Worm (Caenorhabditis elegans) whole organism, L4 larva: ENCODE measurements around the gene oef-1.

Experiments
- F37D6.2 ChIP-seq: sonication (generic microtip); optimal IDR thresholded peaks from 2 replicates; lab custom pipeline; 2016; ENCODE audit warnings: mild to moderate bottlenecking, missing genetic modification characterization, missing compliant biosample characterization
- F49E8.2 ChIP-seq: sonication (generic microtip); optimal IDR thresholded peaks from 2 replicates; lab custom pipeline; 2016; ENCODE audit warnings: missing compliant biosample characterization, mild to moderate bottlenecking, missing genetic modification characterization, borderline replicate concordance
- T20F7.1 ChIP-seq: fragments of 200-800 bp; sonication (Bioruptor generic); optimal IDR thresholded peaks from 2 replicates; lab custom pipeline; 2018; ENCODE audit warnings: mild to moderate bottlenecking, missing genetic modification characterization, missing compliant biosample characterization
- ZK337.2 ChIP-seq: fragments of 200-800 bp; sonication (Bioruptor generic); IDR thresholded peaks from 2 replicates; pipeline ENCODE4 v1.3.6; 2022; ENCODE audit warnings: missing genetic modification reagents, missing genetic modification characterization, missing compliant biosample characterization
- aha-1 ChIP-seq: fragments of 150-350 bp; peaks from one replicate; lab custom pipeline; 2014; ENCODE audit warnings: missing biosample characterization, missing genetic modification characterization
- arid-1 ChIP-seq: fragments of 200-800 bp; sonication (Bioruptor generic); conservative IDR thresholded peaks from 2 replicates; pipeline ENCODE4 v1.3.6; 2022; ENCODE audit warnings: missing genetic modification reagents, missing genetic modification characterization, missing compliant biosample characterization
- ceh-28 ChIP-seq: fragments of 150-350 bp; optimal IDR thresholded peaks from 2 replicates; lab custom pipeline; 2014; ENCODE audit warnings: missing biosample characterization, missing genetic modification reagents, missing genetic modification characterization
- ces-1 ChIP-seq: fragments of 150-350 bp; sonication (generic microtip); optimal IDR thresholded peaks from 4 replicates; lab custom pipeline; 2014; ENCODE audit warnings: missing biosample characterization, missing genetic modification reagents, missing genetic modification characterization
- ctbp-1 ChIP-seq: fragments of 200-800 bp; sonication (Bioruptor generic); IDR thresholded peaks from 2 replicates; pipeline ENCODE4 v1.3.6; 2022; ENCODE audit warnings: missing genetic modification reagents, missing genetic modification characterization, missing compliant biosample characterization
- daf-16 ChIP-seq, 3 experiments: sonication (generic microtip); optimal IDR thresholded peaks; 2 replicates each; lab custom pipeline; 2016 to 2017; ENCODE audit warnings: missing genetic modification characterization in 3 of 3, missing genetic modification reagents in 3 of 3, mild to moderate bottlenecking in 2 of 3, missing compliant biosample characterization in 2 of 3, missing biosample characterization in 1 of 3, moderate library complexity in 1 of 3
- daf-19 ChIP-seq: fragments of 200-800 bp; sonication (Bioruptor generic); conservative IDR thresholded peaks from 2 replicates; pipeline ENCODE4 v1.3.6; 2022; ENCODE audit warnings: missing genetic modification characterization, missing compliant biosample characterization
- dpl-1 ChIP-seq: fragments of 150-350 bp; optimal IDR thresholded peaks from 2 replicates; lab custom pipeline; 2014; ENCODE audit warnings: missing biosample characterization, missing genetic modification reagents, missing genetic modification characterization
- duxl-1 ChIP-seq: sonication (generic microtip); optimal IDR thresholded peaks from 2 replicates; lab custom pipeline; 2016; ENCODE audit warnings: mild to moderate bottlenecking, missing genetic modification characterization, moderate library complexity, missing compliant biosample characterization; ENCODE audit not compliant: poor library complexity
- dve-1 ChIP-seq: sonication (generic microtip); optimal IDR thresholded peaks from 2 replicates; lab custom pipeline; 2017; ENCODE audit warnings: antibody characterized with exemption, mild to moderate bottlenecking, missing genetic modification characterization, missing compliant biosample characterization; ENCODE audit not compliant: insufficient read depth
- egl-43 ChIP-seq: fragments of 200-800 bp; sonication (Bioruptor generic); IDR thresholded peaks from 2 replicates; pipeline ENCODE4 v1.3.6; 2022; ENCODE audit warnings: missing genetic modification reagents, missing genetic modification characterization, missing compliant biosample characterization
- fkh-10 ChIP-seq: fragments of 150-350 bp; optimal IDR thresholded peaks from 2 replicates; lab custom pipeline; 2014; ENCODE audit warnings: missing biosample characterization, missing genetic modification reagents, missing genetic modification characterization
- hif-1 ChIP-seq, 2 experiments: sonication (generic microtip); optimal IDR thresholded peaks; 2 replicates each; lab custom pipeline; 2016 to 2017; ENCODE audit warnings: missing compliant biosample characterization in 2 of 2, missing genetic modification characterization in 2 of 2, missing genetic modification reagents in 2 of 2, missing genotype in 2 of 2, mild to moderate bottlenecking in 1 of 2
- hlh-30 ChIP-seq: sonication (generic microtip); optimal IDR thresholded peaks from 2 replicates; lab custom pipeline; 2017; ENCODE audit warnings: antibody characterized with exemption, mild to moderate bottlenecking, missing genetic modification characterization, missing compliant biosample characterization; ENCODE audit not compliant: insufficient read depth
- hmg-1.1 ChIP-seq: fragments of 200-800 bp; sonication (Bioruptor generic); IDR thresholded peaks from 2 replicates; pipeline ENCODE4 v1.3.6; 2022; ENCODE audit warnings: missing genetic modification reagents, missing genetic modification characterization, missing compliant biosample characterization
- jun-1 ChIP-seq: fragments of 150-350 bp; optimal IDR thresholded peaks from 2 replicates; lab custom pipeline; 2014; ENCODE audit warnings: missing biosample characterization, missing genetic modification reagents, missing genetic modification characterization
- lin-13 ChIP-seq: fragments of 150-350 bp; optimal IDR thresholded peaks from 2 replicates; lab custom pipeline; 2014; ENCODE audit warnings: missing biosample characterization, missing genetic modification reagents, missing genetic modification characterization
- lin-15B ChIP-seq: fragments of 150-350 bp; sonication (generic microtip); optimal IDR thresholded peaks from 3 replicates; lab custom pipeline; 2014; ENCODE audit warnings: missing biosample characterization, missing genetic modification characterization
- lin-38 ChIP-seq: fragments of 200-800 bp; sonication (Bioruptor generic); IDR thresholded peaks from 2 replicates; pipeline ENCODE4 v1.3.6; 2022; ENCODE audit warnings: missing genetic modification reagents, missing genetic modification characterization, missing compliant biosample characterization
- lsy-2 ChIP-seq, 2 experiments: fragments of 150-350 bp in 1 of 2; sonication (generic microtip) in 1 of 2; optimal IDR thresholded peaks; 2 replicates each; lab custom pipeline; 2014 to 2017; ENCODE audit warnings: missing biosample characterization in 2 of 2, missing genetic modification characterization in 2 of 2
- madf-5 ChIP-seq, 2 experiments: fragments of 200-800 bp; sonication (Bioruptor generic); IDR thresholded peaks; 2 replicates each; pipeline ENCODE4 v1.3.6; 2022; ENCODE audit warnings: missing compliant biosample characterization in 2 of 2, missing genetic modification characterization in 2 of 2
- madf-9 ChIP-seq: fragments of 200-800 bp; sonication (Bioruptor generic); conservative IDR thresholded peaks from 2 replicates; pipeline ENCODE4 v1.3.6; 2022; ENCODE audit warnings: missing genetic modification reagents, missing genetic modification characterization, missing compliant biosample characterization
- mdl-1 ChIP-seq, 2 experiments: fragments of 150-350 bp in 1 of 2; sonication (generic microtip) in 1 of 2; optimal IDR thresholded peaks; 2 replicates each; lab custom pipeline; 2014 to 2017; ENCODE audit warnings: missing biosample characterization in 2 of 2, missing genetic modification characterization in 2 of 2
- mep-1 ChIP-seq: fragments of 150-350 bp; sonication (generic microtip); optimal IDR thresholded peaks from 3 replicates; lab custom pipeline; 2014; ENCODE audit warnings: missing biosample characterization, missing genetic modification characterization
- nhr-10 ChIP-seq: fragments of 150-350 bp; optimal IDR thresholded peaks from 2 replicates; lab custom pipeline; 2014; ENCODE audit warnings: missing biosample characterization, missing genetic modification characterization
- nhr-11 ChIP-seq: fragments of 150-350 bp; optimal IDR thresholded peaks from 2 replicates; lab custom pipeline; 2014; ENCODE audit warnings: missing biosample characterization, missing genetic modification characterization
- nhr-25 ChIP-seq: sonication (generic microtip); optimal IDR thresholded peaks from 2 replicates; lab custom pipeline; 2017; ENCODE audit warnings: missing genetic modification characterization, mild to moderate bottlenecking, missing compliant biosample characterization, antibody characterized with exemption, moderate library complexity, borderline replicate concordance; ENCODE audit not compliant: insufficient read depth
- nhr-28 ChIP-seq: fragments of 150-350 bp; optimal IDR thresholded peaks from 2 replicates; lab custom pipeline; 2014; ENCODE audit warnings: missing biosample characterization, missing genetic modification characterization
- nhr-42 ChIP-seq: fragments of 200-800 bp; sonication (Bioruptor generic); IDR thresholded peaks from 2 replicates; pipeline ENCODE4 v1.3.6; 2022; ENCODE audit warnings: missing genetic modification characterization, missing compliant biosample characterization
- nhr-48 ChIP-seq: sonication (generic microtip); optimal IDR thresholded peaks from 2 replicates; lab custom pipeline; 2016; ENCODE audit warnings: mild to moderate bottlenecking, missing genetic modification characterization, missing compliant biosample characterization
- nhr-6 ChIP-seq: fragments of 150-350 bp; optimal IDR thresholded peaks from 2 replicates; lab custom pipeline; 2014; ENCODE audit warnings: missing biosample characterization, missing genetic modification characterization
- nhr-77 ChIP-seq: fragments of 150-350 bp; optimal IDR thresholded peaks from 2 replicates; lab custom pipeline; 2014; ENCODE audit warnings: missing biosample characterization, missing genetic modification characterization
- pha-4 ChIP-seq, 2 experiments: fragments of 150-350 bp in 1 of 2; fragments of 200-800 bp in 1 of 2; sonication (Bioruptor generic) in 1 of 2; IDR thresholded peaks in 1 of 2; optimal IDR thresholded peaks in 1 of 2; 2 replicates each; pipeline versions ENCODE4 v1.3.6 to Lab custom; 2014 to 2022; ENCODE audit warnings: missing genetic modification characterization in 2 of 2, missing genetic modification reagents in 2 of 2, missing biosample characterization in 1 of 2, missing compliant biosample characterization in 1 of 2
- pqm-1 ChIP-seq: sonication (generic microtip); optimal IDR thresholded peaks from 2 replicates; lab custom pipeline; 2017; ENCODE audit warnings: missing biosample characterization, missing genetic modification characterization
- rbr-2 ChIP-seq: sonication (generic microtip); optimal IDR thresholded peaks from 2 replicates; lab custom pipeline; 2016; ENCODE audit warnings: missing genotype, missing genetic modification characterization, missing compliant biosample characterization
- set-16 ChIP-seq: fragments of 200-800 bp; sonication (Bioruptor generic); IDR thresholded peaks from 2 replicates; pipeline ENCODE4 v1.3.6; 2022; ENCODE audit warnings: missing genetic modification reagents, missing genetic modification characterization, missing compliant biosample characterization
- snpc-1.2 ChIP-seq: fragments of 200-800 bp; sonication (Bioruptor generic); IDR thresholded peaks from 2 replicates; pipeline ENCODE4 v1.3.6; 2022; ENCODE audit warnings: missing genetic modification reagents, missing genetic modification characterization, missing compliant biosample characterization
- spr-3 ChIP-seq: fragments of 200-800 bp; sonication (Bioruptor generic); optimal IDR thresholded peaks from 2 replicates; lab custom pipeline; 2018; ENCODE audit warnings: mild to moderate bottlenecking, missing genetic modification characterization, missing compliant biosample characterization
- unc-130 ChIP-seq: sonication (generic microtip); optimal IDR thresholded peaks from 2 replicates; lab custom pipeline; 2016; ENCODE audit warnings: missing genetic modification reagents, missing genetic modification characterization, missing compliant biosample characterization
- unc-62 ChIP-seq, 3 experiments: fragments of 150-350 bp in 1 of 3; sonication (generic microtip); optimal IDR thresholded peaks in 2 of 3; peaks in 1 of 3; 1 replicate in 1 of 3; 2 replicates in 2 of 3; lab custom pipeline; 2014 to 2017; ENCODE audit warnings: missing biosample characterization in 3 of 3, missing genetic modification characterization in 3 of 3, missing genetic modification reagents in 3 of 3, missing genotype in 1 of 3
- vab-7 ChIP-seq: fragments of 200-800 bp; sonication (Bioruptor generic); IDR thresholded peaks from 2 replicates; pipeline ENCODE4 v1.3.6; 2022; ENCODE audit warnings: missing genetic modification reagents, missing genetic modification characterization, missing compliant biosample characterization
- ztf-7 ChIP-seq: fragments of 150-350 bp; optimal IDR thresholded peaks from 2 replicates; lab custom pipeline; 2014; ENCODE audit warnings: missing biosample characterization, missing genetic modification characterization

oef-1 gene

DNA sequence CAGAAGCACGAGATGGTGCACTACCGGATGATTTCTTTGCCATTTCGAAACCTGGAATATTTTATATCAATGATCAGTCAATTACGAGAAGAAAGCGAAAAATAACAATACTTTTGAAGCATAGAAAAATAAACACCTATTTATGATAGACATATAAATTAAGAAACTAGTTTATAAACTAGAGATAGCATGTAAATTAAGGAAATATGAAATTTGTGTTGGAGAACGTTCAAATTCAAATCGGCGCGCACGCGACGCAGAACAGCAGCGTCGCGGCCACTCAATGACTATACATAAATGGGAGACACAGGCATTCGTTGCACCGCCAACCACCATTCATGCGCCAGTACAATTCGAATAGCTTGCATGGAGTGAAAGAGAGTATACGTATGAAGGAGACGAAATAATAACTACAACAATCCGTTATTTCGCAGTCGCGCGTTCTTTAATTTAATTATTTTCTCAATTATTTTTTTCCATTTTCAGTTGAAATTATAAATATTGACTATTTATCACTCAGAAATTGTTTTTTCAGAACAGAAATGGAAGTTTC lies 31.9 kb downstream of the oef-1 start, which contains the start of the genes cec-5 and nol-10:
Gene cec-5, minus strand, starts transcription at position 51 of the 553 bp plus-strand sequence.
Gene nol-10, plus strand, starts transcription at position 536 of the 553 bp plus-strand sequence.
- TF ChIP-seq ceh-28 (tag; lab: Kevin White, UChicago) = no peak
- peak; percentile 48 for TF ChIP-seq ztf-7 (tag; lab: Kevin White, UChicago)
- no peak for TF ChIP-seq madf-9
- TF ChIP-seq egl-43 (GFP tag; lab: Robert Waterston, UW) = 0 out of 2 replicates have a peak, but pooled peaks have one; percentile 11
- TF ChIP-seq nhr-48 (tag; lab: Kevin White, UChicago) = peak; percentile 26
- peak; percentile 47 for TF ChIP-seq F49E8.2 (tag; lab: Kevin White, UChicago)
- TF ChIP-seq unc-130 (GFP tag; lab: Kevin White, UChicago) = peak; percentile 91
- TF ChIP-seq snpc-1.2 (GFP tag; lab: Robert Waterston, UW) = peak; percentile 81
- TF ChIP-seq fkh-10 (GFP tag; lab: Kevin White, UChicago) = peak; percentile 34
- TF ChIP-seq pqm-1 (tag; lab: Kevin White, UChicago) = no peak
- TF ChIP-seq F37D6.2 (tag; lab: Kevin White, UChicago) = peak; percentile 64
- peak; percentile 12 for TF ChIP-seq nhr-11 (tag; lab: Kevin White, UChicago)
- TF ChIP-seq lin-38 (GFP tag; lab: Robert Waterston, UW) = peak; percentile 84
- peak; percentile 98 for TF ChIP-seq aha-1 (tag; lab: Kevin White, UChicago)
- TF ChIP-seq ces-1 = peak; percentile 59
- TF ChIP-seq dpl-1 (GFP tag; lab: Kevin White, UChicago) = peak; percentile 79
- peak; percentile 78 for TF ChIP-seq rbr-2 (tag; lab: Kevin White, UChicago)
- peak in 1 of 2 experiments; percentile 50 for TF ChIP-seq hif-1 (tag; optimal IDR thresholded peaks at IDR 0.05; lab: Kevin White, UChicago)
- peak; percentile 84 for TF ChIP-seq arid-1 (GFP tag; lab: Robert Waterston, UW)
- no peak for TF ChIP-seq set-16 (GFP tag; lab: Robert Waterston, UW)
- peak; percentile 98 for TF ChIP-seq T20F7.1
- no peak for TF ChIP-seq lin-15B (tag; lab: Kevin White, UChicago)
- TF ChIP-seq unc-62 (GFP tag; optimal IDR thresholded peaks at IDR 0.05 in 1 of 2; lab: Kevin White, UChicago) = peak in 1 of 2 experiments; percentile 64
- TF ChIP-seq unc-62 (tag; optimal IDR thresholded peaks at IDR 0.05; lab: Kevin White, UChicago) = no peak
- no peak for TF ChIP-seq nhr-10 (tag; lab: Kevin White, UChicago)
- peak; percentile 91 for TF ChIP-seq lin-13 (GFP tag; lab: Kevin White, UChicago)
- peak; percentile 51 for TF ChIP-seq nhr-6 (tag; lab: Kevin White, UChicago)
- peak; percentile 52 for TF ChIP-seq nhr-77 (tag; lab: Kevin White, UChicago)
- peak; percentile 91 for TF ChIP-seq mep-1
- TF ChIP-seq nhr-25 (tag; lab: Kevin White, UChicago) = peak; percentile 24
- TF ChIP-seq jun-1 = peak; percentile 31
- TF ChIP-seq ZK337.2 = no peak
- no peak for TF ChIP-seq spr-3 (GFP tag; lab: Kevin White, UChicago)
- peak in 1 of 2 experiments; percentile 74 for TF ChIP-seq mdl-1 (tag; optimal IDR thresholded peaks at IDR 0.05; lab: Kevin White, UChicago)
- TF ChIP-seq daf-19 (GFP tag; lab: Robert Waterston, UW) = no peak
- peak; percentile 62 for TF ChIP-seq duxl-1
- peak; percentile 91 for TF ChIP-seq dve-1 (tag; lab: Kevin White, UChicago)
- peak; percentile 82 for TF ChIP-seq hmg-1.1
- TF ChIP-seq madf-5 (GFP tag; IDR thresholded peaks at IDR 0.05; lab: Robert Waterston, UW) = no peak
- TF ChIP-seq nhr-28 (tag; lab: Kevin White, UChicago) = peak; percentile 55
- TF ChIP-seq pha-4 (GFP tag; IDR thresholded peaks at IDR 0.05; lab: Robert Waterston, UW) = 0 out of 2 replicates have a peak, but pooled peaks have one; percentile 29
- no peak for TF ChIP-seq pha-4 (tag; optimal IDR thresholded peaks at IDR 0.05; lab: Kevin White, UChicago)
- peak; percentile 57 to 91 for TF ChIP-seq lsy-2 (tag; optimal IDR thresholded peaks at IDR 0.05; lab: Kevin White, UChicago)
- TF ChIP-seq hlh-30 (tag; lab: Kevin White, UChicago) = peak; percentile 84
- TF ChIP-seq ctbp-1 = 0 out of 2 replicates have a peak, but pooled peaks have one; percentile 39
- TF ChIP-seq daf-16 (GFP tag; optimal IDR thresholded peaks at IDR 0.05; lab: Kevin White, UChicago) = peak in 1 of 2 experiments; percentile 24
- TF ChIP-seq daf-16 (tag; optimal IDR thresholded peaks at IDR 0.05; lab: Kevin White, UChicago) = peak; percentile 76
- TF ChIP-seq nhr-42 = no peak
- TF ChIP-seq vab-7 (GFP tag; lab: Robert Waterston, UW) = no peak
